Fruit fly (Drosophila melanogaster): ENCODE measurements around the gene CG13607.

Gene CG13607

dm6 chr3R:24116180-24116579, at the start of gene CG13607:
Gene CG13607 (minus strand): TSS chr3R:24116322.
- no peak for TF ChIP-seq CG8478 (optimal IDR thresholded peaks at IDR 0.05)
- no peak for TF ChIP-seq CTCF (optimal IDR thresholded peaks at IDR 0.05)

DNA sequence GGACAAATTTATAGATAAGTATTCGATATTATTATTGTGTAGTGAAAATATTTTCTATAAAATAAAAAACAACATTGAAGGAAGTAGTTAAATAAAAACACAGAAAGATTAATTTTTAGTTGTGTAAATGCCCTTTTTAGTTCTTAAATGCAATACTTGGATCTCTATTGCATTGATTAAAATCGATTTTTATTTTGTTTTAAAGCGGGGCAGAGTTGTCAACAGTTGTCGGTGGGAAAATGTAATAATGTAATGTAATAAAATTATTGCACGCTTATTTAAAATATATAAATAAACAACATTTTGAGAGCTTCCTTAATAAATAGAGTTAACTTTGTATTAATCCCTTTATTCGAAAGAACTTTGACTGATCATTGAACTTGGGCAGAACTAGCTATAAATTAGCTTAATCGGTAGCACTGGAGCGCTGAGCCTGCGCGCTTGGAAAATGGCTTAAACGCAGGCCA, 47.5 kb upstream of the CG13607 start, which contains the start of gene Apc2:
Apc2 (plus strand) TSS at position 411 of the 467 bp plus-strand sequence.
- TF ChIP-seq CTCF (optimal IDR thresholded peaks at IDR 0.05) (no peak), CG8478 (optimal IDR thresholded peaks at IDR 0.05) (no peak)

dm6 chr3R:24162774-24163555, 46.8 kb upstream of the CG13607 start, which contains the start of gene mRpS24:
Gene mRpS24 (minus strand): TSS chr3R:24163545.
- TF ChIP-seq CG8478 (optimal IDR thresholded peaks at IDR 0.05) (no peak), CTCF (optimal IDR thresholded peaks at IDR 0.05) (no peak)

DNA sequence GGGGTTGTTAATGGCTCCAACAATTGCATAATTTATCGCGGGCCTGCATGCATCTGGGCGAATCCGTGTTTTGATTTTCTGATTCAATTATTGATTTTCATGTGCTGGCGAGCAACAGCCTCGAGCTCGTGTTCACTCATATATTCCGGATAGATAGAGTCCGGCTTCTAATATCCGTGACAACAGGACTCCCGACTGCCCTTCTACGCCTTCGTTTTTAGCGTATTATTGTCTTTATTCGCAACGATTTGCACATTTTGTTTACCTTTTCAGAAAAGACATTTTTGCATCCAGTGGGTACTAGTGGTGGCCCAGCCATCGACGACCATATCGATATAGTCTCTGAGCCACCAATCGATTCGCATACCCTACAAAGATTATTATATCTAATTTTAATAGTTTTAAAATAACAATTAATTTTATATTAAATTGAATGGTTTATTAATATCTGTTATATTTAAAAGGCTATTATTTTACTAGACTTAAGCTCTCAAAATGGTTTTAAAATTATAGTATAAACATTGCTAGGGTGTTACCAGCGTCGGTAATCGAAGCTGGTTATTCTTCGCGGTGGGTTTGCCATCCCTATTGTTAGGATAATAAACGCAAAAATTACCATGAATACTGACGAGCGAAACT, 45.2 kb upstream of the CG13607 start, which contains the start of the genes Myo95E and TBC1d7:
Myo95E (minus strand) TSS at position 326 of the 639 bp plus-strand sequence.
TBC1d7 (plus strand) TSS at position 555 of the 639 bp plus-strand sequence.
- TF ChIP-seq CG8478 (optimal IDR thresholded peaks at IDR 0.05) (no peak), CTCF (optimal IDR thresholded peaks at IDR 0.05) (no peak)

- TF ChIP-seq CTCF (optimal IDR thresholded peaks at IDR 0.05) (no peak), CG8478 (optimal IDR thresholded peaks at IDR 0.05) (no peak)
Observed at dm6 chr3R:24151924-24152809, 36.0 kb upstream of the CG13607 start, which contains the start of the genes p38a and CG6178. Gene p38a (minus strand): TSS chr3R:24152321. Gene CG6178 (plus strand): TSS chr3R:24152347.

DNA sequence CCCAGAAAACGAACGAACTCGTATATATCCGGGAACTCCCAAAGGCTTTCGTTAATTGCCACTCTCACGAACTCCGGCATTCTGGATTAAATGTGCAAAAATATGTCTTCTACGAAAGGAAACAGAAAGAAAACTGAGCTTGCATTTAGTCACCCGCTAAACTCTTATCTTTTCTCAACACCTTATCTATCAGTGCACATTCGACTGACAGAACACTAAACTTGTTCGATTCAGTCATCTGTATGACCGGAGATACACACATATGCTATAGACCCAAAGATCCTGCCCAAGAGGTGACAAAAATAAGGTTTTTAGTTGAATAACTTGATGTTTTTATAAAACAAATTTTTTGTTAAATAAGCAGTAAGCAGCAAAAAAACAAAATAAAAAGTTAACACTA, 34.0 kb upstream of the CG13607 start, which contains the start of gene p38c:
p38c (minus strand) TSS at position 101 of the 400 bp plus-strand sequence.
- no peak for TF ChIP-seq CTCF (optimal IDR thresholded peaks at IDR 0.05)
- no peak for TF ChIP-seq CG8478 (optimal IDR thresholded peaks at IDR 0.05)

DNA sequence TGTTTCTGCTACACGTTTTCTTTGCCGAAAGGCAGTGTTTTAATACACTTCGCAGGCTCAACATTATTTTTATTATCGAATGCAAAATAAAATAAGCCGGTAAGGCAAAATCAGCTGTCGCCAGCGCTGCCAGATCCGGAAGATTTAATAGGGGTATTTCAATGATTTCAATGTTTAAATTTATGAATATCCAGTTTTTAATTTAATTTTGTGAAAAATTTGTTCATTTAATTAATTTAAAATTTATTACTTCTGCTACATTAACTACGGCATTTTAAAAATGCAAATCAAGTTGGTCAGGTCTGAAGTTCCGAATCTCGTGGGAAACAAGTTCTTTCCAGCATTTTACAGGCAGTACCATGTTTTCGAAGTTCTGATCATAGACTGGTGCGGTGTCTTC, 32.7 kb upstream of the CG13607 start, which contains the start of gene Slimp:
Slimp (minus strand) TSS at position 130 of the 400 bp plus-strand sequence.
- TF ChIP-seq CTCF (optimal IDR thresholded peaks at IDR 0.05) (no peak), CG8478 (optimal IDR thresholded peaks at IDR 0.05) (no peak)

DNA sequence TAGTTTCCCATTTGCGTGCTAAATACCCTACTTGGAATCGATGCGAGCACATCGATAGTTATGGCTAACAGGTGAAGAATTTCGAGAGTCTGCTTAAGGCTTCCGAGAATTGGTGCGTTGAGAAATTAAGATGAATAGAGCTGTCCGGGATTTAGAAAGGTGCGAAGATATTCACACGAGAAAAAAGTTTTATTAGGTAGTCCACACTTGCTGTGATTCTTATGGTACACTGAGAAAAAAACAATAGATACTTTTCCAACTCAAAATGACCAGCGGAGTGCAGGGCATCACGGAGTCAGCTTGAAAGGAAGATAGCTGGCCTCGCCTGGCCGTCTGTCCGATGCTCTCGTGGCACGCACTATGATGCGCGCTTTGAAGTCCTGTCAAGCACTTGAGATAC, 28.4 kb upstream of the CG13607 start:
- TF ChIP-seq CG8478 (optimal IDR thresholded peaks at IDR 0.05) (no peak), CTCF (optimal IDR thresholded peaks at IDR 0.05) (no peak)

DNA sequence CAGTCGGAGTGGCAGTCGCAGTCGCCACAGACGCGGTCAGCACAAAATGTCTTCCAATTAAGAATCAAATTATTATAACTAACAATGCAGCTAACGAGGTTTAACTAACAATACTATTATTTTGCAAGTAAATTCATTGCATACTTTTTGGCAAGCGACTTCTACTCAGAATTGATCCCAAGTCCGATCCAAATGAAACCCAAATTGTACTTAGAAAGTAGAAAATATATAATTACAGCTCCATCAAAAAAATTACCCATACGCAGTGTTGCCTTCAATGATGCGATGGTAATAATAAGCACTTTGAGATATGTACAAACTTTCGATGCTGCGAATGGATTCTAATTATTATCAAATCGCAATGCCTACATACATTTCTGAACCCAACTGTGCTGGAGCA, 27.7 kb upstream of the CG13607 start:
- no peak for TF ChIP-seq CG8478 (optimal IDR thresholded peaks at IDR 0.05)
- no peak for TF ChIP-seq CTCF (optimal IDR thresholded peaks at IDR 0.05)

DNA sequence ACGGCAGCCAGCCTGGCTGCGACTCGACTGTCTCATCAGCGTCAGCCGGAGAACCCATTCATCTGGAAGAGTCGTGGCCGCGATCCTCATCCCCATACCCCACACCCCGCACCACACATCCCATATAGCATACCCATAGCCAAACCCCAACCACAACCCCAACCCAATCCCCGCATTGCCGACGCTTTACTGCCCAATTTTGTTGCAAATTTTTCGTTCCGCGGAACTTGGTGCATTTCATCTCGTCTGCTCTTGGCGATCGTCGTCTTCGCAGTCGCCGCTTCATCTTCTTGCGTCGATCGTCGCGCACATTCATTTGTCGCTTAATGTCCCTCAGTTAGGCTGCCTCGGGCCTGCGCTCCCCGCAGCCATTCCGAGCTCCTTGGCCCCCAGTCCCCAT, 27.2 kb upstream of the CG13607 start:
- TF ChIP-seq CTCF (optimal IDR thresholded peaks at IDR 0.05): no peak
- TF ChIP-seq CG8478 (optimal IDR thresholded peaks at IDR 0.05): no peak

- TF ChIP-seq CG8478 (optimal IDR thresholded peaks at IDR 0.05) (no peak), CTCF (optimal IDR thresholded peaks at IDR 0.05) (no peak)
Observed at dm6 chr3R:24142971-24143370, 26.8 kb upstream of the CG13607 start.

DNA sequence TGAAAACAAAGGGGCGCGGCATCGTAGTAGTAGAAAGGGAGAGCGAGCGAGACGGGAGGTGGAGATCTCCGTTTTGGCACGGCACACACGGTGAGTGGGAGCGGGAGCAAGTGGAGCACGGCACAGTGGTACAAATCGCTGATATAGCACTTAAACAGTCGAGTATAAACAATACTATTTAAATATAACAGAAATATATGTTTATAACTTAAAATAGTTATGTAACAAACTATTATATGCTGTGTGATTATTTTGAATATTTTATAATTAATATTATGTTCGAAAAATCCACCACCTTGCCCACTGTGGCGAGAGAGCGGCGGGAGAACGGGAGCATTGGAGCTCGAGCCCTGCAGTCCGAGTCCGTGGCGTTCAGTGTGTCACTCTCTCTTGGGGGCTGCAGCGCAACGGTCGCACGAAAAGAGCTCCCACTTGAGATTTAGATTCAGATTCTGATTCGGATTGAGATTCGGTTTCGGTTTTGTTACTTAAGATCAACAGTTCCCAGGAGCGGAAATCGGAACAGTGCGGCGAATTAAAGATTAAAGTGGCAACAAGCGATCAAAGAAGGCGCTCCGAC, 25.0 kb upstream of the CG13607 start, which contains the start of gene Kal1:
Kal1 (plus strand) TSS at position 383 of the 580 bp plus-strand sequence.
- no peak for TF ChIP-seq CTCF (optimal IDR thresholded peaks at IDR 0.05)
- TF ChIP-seq CG8478 (optimal IDR thresholded peaks at IDR 0.05): no peak

DNA sequence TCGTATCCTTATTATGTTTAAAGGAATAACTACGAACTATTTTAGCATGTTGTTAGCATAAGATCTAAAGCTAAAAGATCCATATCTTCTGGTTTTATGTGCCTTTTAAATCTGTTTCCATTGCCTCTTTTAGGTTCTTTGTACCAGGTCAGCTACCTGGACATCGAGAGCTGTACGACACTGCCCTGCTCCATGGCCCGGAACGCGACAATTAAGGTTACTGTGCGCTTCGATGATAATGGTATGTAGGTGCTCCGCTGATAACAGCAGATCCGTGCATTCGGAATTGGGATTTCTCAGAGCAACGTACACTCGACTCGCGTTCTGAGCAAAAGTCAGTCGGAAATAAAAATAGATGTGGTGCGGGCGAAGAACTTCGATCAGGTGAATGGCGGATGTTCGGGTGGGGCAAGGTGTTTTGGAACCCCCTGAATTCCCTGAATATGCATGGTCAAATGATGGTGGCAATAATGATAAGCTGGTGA, 23.6 kb upstream of the CG13607 start:
- TF ChIP-seq CG8478 (optimal IDR thresholded peaks at IDR 0.05): no peak
- no peak for TF ChIP-seq CTCF (optimal IDR thresholded peaks at IDR 0.05)
